Fruit fly (Drosophila melanogaster): ENCODE data around the gene Gem4c.

- TF ChIP-seq ttk (optimal IDR thresholded peaks at IDR 0.05), result no peak
- TF ChIP-seq psq (optimal IDR thresholded peaks at IDR 0.05), result no peak
- TF ChIP-seq Myc (optimal IDR thresholded peaks at IDR 0.05), result no peak
- no peak for TF ChIP-seq h (optimal IDR thresholded peaks at IDR 0.05)
- no peak for TF ChIP-seq insv (optimal IDR thresholded peaks at IDR 0.05)
- TF ChIP-seq Sin3A (optimal IDR thresholded peaks at IDR 0.05), result no peak
Measured at dm6 chrX:3931669-3932068, 13.2 kb upstream of the Gem4c start.

All from Kc167 (cell line).